Fruit fly (Drosophila melanogaster) whole organism, adult: ENCODE measurements around the gene Ald2.

Experiments used
- CG11617 ChIP-seq: fragments of 200-800 bp; sonication (Bioruptor generic); optimal IDR thresholded peaks from 2 replicates; lab custom pipeline; 2017; ENCODE audit warnings: mild to moderate bottlenecking, missing biosample characterization, missing genetic modification reagents, missing genetic modification characterization
- CG14711 ChIP-seq: fragments of 200-800 bp; sonication (Bioruptor generic); optimal IDR thresholded peaks from 2 replicates; lab custom pipeline; 2018; ENCODE audit warnings: missing biosample characterization, mild to moderate bottlenecking, missing genetic modification characterization, moderate library complexity
- CG1620 ChIP-seq: fragments of 200-800 bp; sonication (Bioruptor generic); optimal IDR thresholded peaks from 2 replicates; lab custom pipeline; 2016; ENCODE audit warnings: missing biosample characterization, missing genetic modification characterization
- CG33017 ChIP-seq: fragments of 200-800 bp; sonication (Bioruptor generic); optimal IDR thresholded peaks from 2 replicates; lab custom pipeline; 2018; ENCODE audit warnings: missing biosample characterization, mild to moderate bottlenecking, missing genetic modification characterization, moderate library complexity
- CG5204 ChIP-seq: fragments of 200-800 bp; sonication (Bioruptor generic); optimal IDR thresholded peaks from 2 replicates; lab custom pipeline; 2016; ENCODE audit warnings: missing biosample characterization, missing genetic modification characterization
- CG7045 ChIP-seq: fragments of 200-800 bp; sonication (Bioruptor generic); optimal IDR thresholded peaks from 2 replicates; lab custom pipeline; 2017; ENCODE audit warnings: missing biosample characterization, mild to moderate bottlenecking, missing genetic modification characterization
- CG7101 ChIP-seq: fragments of 200-800 bp; sonication (Bioruptor generic); optimal IDR thresholded peaks from 2 replicates; lab custom pipeline; 2018; ENCODE audit warnings: missing biosample characterization, mild to moderate bottlenecking, missing genetic modification characterization, moderate library complexity
- Clk ChIP-seq: fragments of 200-800 bp; sonication (Bioruptor generic); optimal IDR thresholded peaks from 2 replicates; lab custom pipeline; 2017; ENCODE audit warnings: missing biosample characterization, missing genetic modification characterization
- Crg-1 ChIP-seq: fragments of 200-800 bp; sonication (Bioruptor generic); optimal IDR thresholded peaks from 2 replicates; lab custom pipeline; 2016; ENCODE audit warnings: missing biosample characterization, missing genetic modification characterization
- Hr96 ChIP-seq: fragments of 200-800 bp; sonication (Bioruptor generic); optimal IDR thresholded peaks from 2 replicates; lab custom pipeline; 2016; ENCODE audit warnings: missing biosample characterization, missing genetic modification characterization
- Mnt ChIP-seq: fragments of 200-800 bp; sonication (Bioruptor generic); optimal IDR thresholded peaks from 2 replicates; lab custom pipeline; 2016; ENCODE audit warnings: missing biosample characterization, mild to moderate bottlenecking, missing genetic modification characterization
- bab1 ChIP-seq: fragments of 200-800 bp; sonication (Bioruptor generic); optimal IDR thresholded peaks from 3 replicates; lab custom pipeline; 2019; ENCODE audit warnings: missing biosample characterization, mild to moderate bottlenecking, missing genetic modification characterization, moderate library complexity
- cic ChIP-seq: fragments of 200-800 bp; sonication (Bioruptor generic); optimal IDR thresholded peaks from 2 replicates; lab custom pipeline; 2017; ENCODE audit warnings: missing biosample characterization, mild to moderate bottlenecking, missing genetic modification characterization, moderate library complexity
- cnc ChIP-seq, 2 experiments: fragments of >200 bp; optimal IDR thresholded peaks; 2 replicates each; lab custom pipeline; 2017
- kay ChIP-seq: fragments of 200-800 bp; sonication (Bioruptor generic); peaks from one replicate; lab custom pipeline; 2016; ENCODE audit warnings: missing biosample characterization, missing genetic modification characterization, borderline replicate concordance
- ovo ChIP-seq: fragments of 200-800 bp; sonication (Bioruptor generic); optimal IDR thresholded peaks from 2 replicates; lab custom pipeline; 2016; ENCODE audit warnings: missing biosample characterization, missing genetic modification characterization
- pad ChIP-seq: fragments of 200-800 bp; sonication (Bioruptor generic); optimal IDR thresholded peaks from 3 replicates; lab custom pipeline; 2017; ENCODE audit warnings: missing biosample characterization, missing genetic modification characterization, mild to moderate bottlenecking, moderate library complexity, missing genetic modification reagents
- tj ChIP-seq: fragments of 200-800 bp; sonication (Bioruptor generic); optimal IDR thresholded peaks from 3 replicates; lab custom pipeline; 2017; ENCODE audit warnings: missing biosample characterization, mild to moderate bottlenecking, missing genetic modification characterization, moderate library complexity
- toe ChIP-seq: fragments of 200-800 bp; sonication (Bioruptor generic); optimal IDR thresholded peaks from 2 replicates; lab custom pipeline; 2016; ENCODE audit warnings: missing biosample characterization, missing genetic modification characterization

Gene Ald2

dm6 chr3R:26432978-26433377 is 19.1 kb downstream of the Ald2 start:
- TF ChIP-seq pad (GFP tag; lab: Kevin White, UChicago), result no peak

- no peak for TF ChIP-seq kay
- TF ChIP-seq CG11617 (GFP tag; lab: Kevin White, UChicago), result no peak
- TF ChIP-seq Crg-1 (GFP tag; lab: Kevin White, UChicago), result no peak
- no peak for TF ChIP-seq tj (GFP tag; lab: Kevin White, UChicago)
- TF ChIP-seq CG7045, result no peak
- TF ChIP-seq CG7101 (tag; lab: Kevin White, UChicago), result no peak
- no peak for TF ChIP-seq bab1 (GFP tag; lab: Kevin White, UChicago)
- no peak for TF ChIP-seq Clk (GFP tag; lab: Kevin White, UChicago)
- TF ChIP-seq toe, result no peak
- TF ChIP-seq CG33017 (tag; lab: Kevin White, UChicago), result no peak
- TF ChIP-seq ovo (GFP tag; lab: Kevin White, UChicago), result no peak
These were observed 19.9 kb downstream of the Ald2 start for dm6 chr3R:26433743-26434142.

dm6 chr3R:26436001-26436400 is 22.1 kb downstream of the Ald2 start:
- TF ChIP-seq CG1620 (GFP tag; lab: Kevin White, UChicago), result no peak
- no peak for TF ChIP-seq Mnt (GFP tag; lab: Kevin White, UChicago)
- TF ChIP-seq CG7101 (tag; lab: Kevin White, UChicago), result no peak
- TF ChIP-seq cnc (optimal IDR thresholded peaks at IDR 0.05; lab: Kevin White, UChicago), result no peak
- no peak for TF ChIP-seq tj (GFP tag; lab: Kevin White, UChicago)
- no peak for TF ChIP-seq pad (GFP tag; lab: Kevin White, UChicago)

- no peak for TF ChIP-seq Crg-1 (GFP tag; lab: Kevin White, UChicago)
- TF ChIP-seq CG5204 (GFP tag; lab: Kevin White, UChicago), result no peak
- no peak for TF ChIP-seq pad (GFP tag; lab: Kevin White, UChicago)
- TF ChIP-seq CG14711 (tag; lab: Kevin White, UChicago), result no peak
- no peak for TF ChIP-seq ovo (GFP tag; lab: Kevin White, UChicago)
- TF ChIP-seq kay, result no peak
- TF ChIP-seq tj (GFP tag; lab: Kevin White, UChicago), result no peak
- no peak for TF ChIP-seq CG1620 (GFP tag; lab: Kevin White, UChicago)
- no peak for TF ChIP-seq CG7101 (tag; lab: Kevin White, UChicago)
- no peak for TF ChIP-seq CG7045
- no peak for TF ChIP-seq bab1 (GFP tag; lab: Kevin White, UChicago)
- TF ChIP-seq toe, result no peak
These were observed 22.7 kb downstream of the Ald2 start for dm6 chr3R:26436540-26436939.

- TF ChIP-seq Clk (GFP tag; lab: Kevin White, UChicago) (no peak), ovo (GFP tag; lab: Kevin White, UChicago) (peak; percentile 46), cic (GFP tag; lab: Kevin White, UChicago) (peak; percentile 35)
These were observed 26.7 kb downstream of the Ald2 start, which contains the start of gene tx for dm6 chr3R:26440455-26441196. TSS of gene tx (plus strand) at chr3R:26440778.

- no peak for TF ChIP-seq bab1 (GFP tag; lab: Kevin White, UChicago)
- TF ChIP-seq Clk (GFP tag; lab: Kevin White, UChicago), result no peak
- TF ChIP-seq Mnt (GFP tag; lab: Kevin White, UChicago), result no peak
- TF ChIP-seq kay, result no peak
- TF ChIP-seq Hr96, result no peak
- TF ChIP-seq CG7101 (tag; lab: Kevin White, UChicago), result no peak
- no peak for TF ChIP-seq CG7045
- TF ChIP-seq cic (GFP tag; lab: Kevin White, UChicago), result no peak
- no peak for TF ChIP-seq toe
- no peak for TF ChIP-seq tj (GFP tag; lab: Kevin White, UChicago)
- no peak for TF ChIP-seq CG14711 (tag; lab: Kevin White, UChicago)
- TF ChIP-seq CG11617 (GFP tag; lab: Kevin White, UChicago), result no peak
- no peak for TF ChIP-seq ovo (GFP tag; lab: Kevin White, UChicago)
- no peak for TF ChIP-seq Crg-1 (GFP tag; lab: Kevin White, UChicago)
- no peak for TF ChIP-seq pad (GFP tag; lab: Kevin White, UChicago)
- no peak for TF ChIP-seq CG1620 (GFP tag; lab: Kevin White, UChicago)
- TF ChIP-seq CG33017 (tag; lab: Kevin White, UChicago), result no peak
These were observed 28.8 kb downstream of the Ald2 start for dm6 chr3R:26442609-26443180.

dm6 chr3R:26443343-26443742 is 29.5 kb downstream of the Ald2 start:
- no peak for TF ChIP-seq cic (GFP tag; lab: Kevin White, UChicago)
- TF ChIP-seq Mnt (GFP tag; lab: Kevin White, UChicago), result no peak
- TF ChIP-seq pad (GFP tag; lab: Kevin White, UChicago), result no peak
- no peak for TF ChIP-seq CG11617 (GFP tag; lab: Kevin White, UChicago)
- TF ChIP-seq ovo (GFP tag; lab: Kevin White, UChicago), result no peak
- no peak for TF ChIP-seq CG1620 (GFP tag; lab: Kevin White, UChicago)
